Fruit fly (Drosophila melanogaster) whole organism, larva: ENCODE measurements around the gene CG13455.
A peak's percentile ranks its signal among the peaks of the same experiment; 100 is the strongest.

Source experiments
- noc ChIP-seq: fragments of 200-800 bp; sonication (Bioruptor generic); optimal IDR thresholded peaks from 3 replicates; lab custom pipeline; 2019; ENCODE audit warnings: missing biosample characterization, mild to moderate bottlenecking, missing genetic modification characterization, moderate library complexity

Gene CG13455

DNA sequence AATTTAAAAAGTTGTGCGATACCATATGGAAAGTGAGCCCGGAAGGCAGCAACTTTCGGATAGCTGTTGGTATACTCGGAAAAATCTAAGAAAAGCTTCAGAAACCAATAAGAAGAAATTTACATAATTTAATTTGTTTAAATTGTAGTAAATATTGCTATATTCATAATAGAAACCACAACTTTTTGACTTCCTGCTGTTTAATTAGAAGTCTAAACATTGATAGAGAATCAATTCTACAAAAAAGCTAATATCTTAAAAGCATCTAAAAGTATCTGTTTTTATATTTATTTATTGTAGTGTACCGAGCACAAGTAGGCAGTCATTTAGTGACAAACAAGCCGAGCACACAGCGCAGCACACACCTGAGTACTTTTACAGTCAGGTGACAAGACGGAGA, at the start of gene CG13455:
Gene CG13455 (plus strand): TSS at position 301 of the 400 bp plus-strand sequence.
- no peak for TF ChIP-seq noc (tag; lab: Kevin White, UChicago)

DNA sequence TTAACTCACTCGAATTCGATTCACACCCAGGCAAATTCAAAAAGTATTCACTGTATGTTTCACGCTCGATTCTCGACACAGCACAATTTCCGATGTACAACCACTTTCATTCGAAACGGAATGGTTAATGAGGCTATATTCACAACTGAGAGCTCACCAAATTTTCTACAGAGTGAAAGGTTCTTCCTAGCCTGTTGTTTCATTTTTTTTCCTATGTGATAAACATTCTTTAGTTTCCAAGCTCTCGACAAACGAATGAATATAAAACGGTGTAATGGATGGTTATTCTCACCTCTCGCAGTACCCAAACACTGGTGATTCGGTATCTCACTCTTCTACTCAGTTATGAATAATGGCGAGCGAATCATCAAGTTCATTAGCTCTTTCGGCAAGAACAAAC, 22.4 kb upstream of the CG13455 start, which contains the start of gene cocoon:
Gene cocoon (minus strand): TSS at position 101 of the 400 bp plus-strand sequence.
- TF ChIP-seq noc (tag; lab: Kevin White, UChicago), result no peak

DNA sequence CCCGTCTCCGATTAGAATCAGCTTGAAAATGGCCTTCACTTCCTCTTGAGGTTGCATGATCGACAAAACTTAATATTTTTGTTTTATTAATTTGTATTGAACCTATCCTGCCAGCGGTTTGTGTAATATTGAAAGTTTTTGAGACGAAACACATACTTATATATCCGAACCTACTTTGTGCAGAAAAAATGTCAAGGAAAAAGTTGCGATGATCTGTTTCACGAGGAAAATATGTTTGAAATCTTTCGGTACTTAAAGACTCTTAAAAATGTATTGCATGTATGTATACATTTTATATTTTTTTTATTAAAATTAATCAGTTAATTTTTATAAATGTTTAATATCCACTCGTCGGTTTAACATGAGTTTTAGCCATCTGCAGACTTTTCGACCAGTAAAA, 11.1 kb upstream of the CG13455 start, which contains the start of gene Ran-like:
Gene Ran-like (minus strand): TSS at position 101 of the 400 bp plus-strand sequence.
- TF ChIP-seq noc (tag; lab: Kevin White, UChicago), result no peak

DNA sequence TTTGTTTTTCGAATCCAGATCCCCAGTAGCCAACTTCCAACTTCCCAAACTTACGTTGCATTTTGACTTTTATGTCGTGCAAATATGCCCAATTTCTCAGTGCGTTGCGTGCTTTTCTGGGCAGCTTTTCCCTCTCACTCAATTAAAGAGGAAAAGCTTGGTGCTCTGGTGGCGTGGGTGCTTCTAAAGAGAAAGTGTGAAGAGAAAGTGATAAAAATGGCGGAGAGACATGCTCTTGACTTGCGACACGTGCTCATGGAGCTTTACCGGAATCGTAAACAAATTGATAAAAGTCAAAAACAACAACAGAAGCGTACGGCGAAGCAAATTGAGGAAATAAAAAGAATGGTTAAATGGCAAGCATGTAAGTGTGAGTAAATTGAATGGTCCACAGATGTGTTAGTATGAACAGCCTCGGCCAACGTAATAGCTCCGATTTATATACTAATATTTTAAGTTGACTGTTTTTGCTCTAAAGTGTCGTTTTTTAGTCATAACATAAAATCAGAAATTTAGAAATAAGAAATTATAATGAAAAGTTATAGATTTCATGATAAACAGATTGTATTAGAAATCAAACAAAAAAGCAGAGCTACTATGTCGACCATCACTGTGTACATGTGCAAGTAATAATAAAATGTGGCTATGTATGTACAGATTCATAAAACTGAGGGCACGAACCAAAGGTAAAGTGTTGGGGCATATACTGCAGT, 2.3 kb upstream of the CG13455 start:
- TF ChIP-seq noc (tag; lab: Kevin White, UChicago), result no peak

DNA sequence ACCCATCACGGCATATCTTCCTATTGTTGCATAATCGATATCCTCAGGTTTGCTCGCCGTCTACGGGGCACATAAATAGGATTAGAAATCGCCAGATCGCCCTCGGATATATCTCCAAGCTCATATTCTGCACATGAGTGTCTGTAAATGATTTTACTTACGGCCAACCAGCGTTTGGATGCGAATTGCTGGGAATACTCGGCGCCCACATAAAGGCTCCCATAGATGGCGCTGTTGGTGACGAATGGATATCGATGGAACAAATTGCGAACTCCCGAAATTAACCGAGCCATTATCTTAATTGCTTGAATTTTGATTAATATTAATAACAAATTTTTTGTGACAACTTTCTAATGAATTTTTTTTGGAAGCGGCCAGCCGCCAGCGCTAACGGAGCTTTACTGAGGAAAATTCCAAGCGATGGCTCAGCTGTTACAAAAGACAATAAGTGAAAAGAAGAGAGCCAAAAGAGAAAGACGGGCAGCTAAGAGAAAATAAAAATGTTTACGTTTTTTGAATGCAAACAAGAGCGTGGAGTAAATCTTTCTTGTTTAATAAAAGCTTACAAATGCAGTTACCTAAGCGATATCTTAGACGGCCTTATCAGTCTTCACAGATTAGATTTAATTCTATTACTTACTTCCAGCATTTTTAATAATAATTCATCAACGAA, 1.6 kb upstream of the CG13455 start:
- TF ChIP-seq noc (tag; lab: Kevin White, UChicago), result no peak

DNA sequence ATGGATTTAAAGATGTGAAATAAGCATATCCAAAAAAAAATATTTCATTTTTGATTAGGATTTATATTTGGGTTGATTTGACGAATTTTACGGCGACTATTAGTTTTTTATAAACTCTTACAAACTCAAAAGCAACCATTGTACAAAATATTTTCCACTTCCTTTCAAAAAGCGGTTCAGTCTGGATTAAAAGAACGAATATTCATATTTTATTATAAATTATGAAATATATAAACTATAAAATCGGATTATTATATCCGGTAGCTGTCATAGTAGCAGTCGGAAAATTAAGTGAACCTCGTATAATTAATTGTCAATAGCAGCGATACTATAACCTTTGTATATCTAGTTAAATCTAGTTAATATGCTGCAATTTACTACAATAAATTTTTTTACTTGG, 925 bp upstream of the CG13455 start, which contains the start of gene CG12355:
Gene CG12355 (minus strand): TSS at position 101 of the 400 bp plus-strand sequence.
- TF ChIP-seq noc (tag; lab: Kevin White, UChicago), result no peak

DNA sequence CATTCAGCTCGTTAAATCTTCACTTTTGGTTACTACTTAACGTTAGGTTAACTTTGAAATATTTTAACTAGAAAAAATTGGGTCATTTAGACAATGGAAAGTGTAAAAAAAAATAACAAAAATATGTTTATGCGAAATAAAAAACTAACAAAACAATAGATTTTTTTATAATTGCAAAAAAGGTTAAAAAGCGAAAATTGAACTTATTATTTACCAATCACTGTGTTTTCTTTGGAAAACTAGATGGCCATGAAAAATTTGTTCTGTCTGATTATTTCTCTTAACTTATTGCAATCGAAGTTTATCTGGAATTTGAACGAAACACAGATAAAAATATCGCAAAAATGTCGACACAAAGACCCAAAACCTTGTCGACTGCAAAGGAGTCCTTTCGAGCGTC, 1.5 kb downstream of the CG13455 start, which contains the start of gene CG7276:
Gene CG7276 (plus strand): TSS at position 301 of the 400 bp plus-strand sequence.
- TF ChIP-seq noc (tag; lab: Kevin White, UChicago), result no peak

DNA sequence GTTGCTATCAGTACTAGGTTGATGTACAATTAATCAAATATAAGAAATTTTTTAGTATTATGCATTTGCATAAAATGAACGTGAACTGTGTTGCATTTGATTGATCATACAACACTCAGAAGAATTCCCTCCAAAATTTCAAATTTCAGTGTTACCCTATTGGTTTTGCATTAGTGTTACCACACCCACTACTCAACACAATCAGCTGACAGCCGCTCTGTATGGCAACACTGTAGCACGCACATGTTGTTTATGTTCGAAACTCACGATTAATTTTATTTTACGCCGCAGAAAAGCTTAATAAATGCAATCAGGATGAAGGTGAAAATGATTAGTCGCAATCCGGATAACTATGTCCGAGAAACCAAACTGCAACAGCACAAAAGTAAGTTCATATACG, 2.4 kb downstream of the CG13455 start, which contains the start of gene CG7275:
Gene CG7275 (plus strand): TSS at position 215 of the 400 bp plus-strand sequence.
- no peak for TF ChIP-seq noc (tag; lab: Kevin White, UChicago)

DNA sequence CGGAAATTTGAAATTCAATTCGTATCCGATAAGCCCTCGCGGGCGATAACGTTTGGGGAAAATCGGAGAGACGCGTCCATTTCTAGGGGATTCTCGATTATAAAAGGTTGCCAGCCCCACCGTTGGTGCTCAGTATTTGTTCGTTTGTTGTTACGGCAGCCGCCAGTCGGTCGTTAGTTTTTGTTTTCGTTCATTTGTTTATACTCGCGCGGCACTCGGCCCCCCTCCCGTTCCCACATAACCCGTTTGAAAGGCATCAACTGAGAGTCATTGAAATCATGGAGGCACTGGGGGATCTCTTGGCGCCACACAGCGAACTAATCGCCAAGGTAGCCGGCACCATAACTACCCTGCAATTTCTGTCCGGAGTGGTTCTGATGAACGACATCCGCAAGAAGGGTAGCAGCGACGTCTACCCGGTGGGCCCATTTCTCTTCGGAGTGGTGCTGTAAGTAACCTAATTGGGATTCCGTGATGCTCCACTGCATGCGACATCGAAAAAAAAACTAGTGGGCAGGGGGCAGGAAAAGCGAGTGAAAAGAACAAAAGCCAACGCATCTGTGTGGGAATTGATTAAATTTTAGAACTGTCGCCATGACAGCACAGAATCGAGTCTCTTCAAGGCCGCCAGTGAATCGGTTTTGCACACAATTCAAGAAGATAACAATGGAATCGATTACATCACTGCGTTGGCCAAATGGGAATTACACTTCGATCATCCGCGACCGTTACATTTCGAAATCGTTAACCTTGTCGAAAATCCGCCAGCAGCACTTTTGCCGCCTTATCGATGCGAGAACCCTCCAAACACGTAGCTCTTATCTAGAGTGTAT, 4.7 kb downstream of the CG13455 start, which contains the start of gene CG7272:
Gene CG7272 (plus strand): TSS at position 126 of the 833 bp plus-strand sequence.
- TF ChIP-seq noc (tag; lab: Kevin White, UChicago), result peak; percentile 12

DNA sequence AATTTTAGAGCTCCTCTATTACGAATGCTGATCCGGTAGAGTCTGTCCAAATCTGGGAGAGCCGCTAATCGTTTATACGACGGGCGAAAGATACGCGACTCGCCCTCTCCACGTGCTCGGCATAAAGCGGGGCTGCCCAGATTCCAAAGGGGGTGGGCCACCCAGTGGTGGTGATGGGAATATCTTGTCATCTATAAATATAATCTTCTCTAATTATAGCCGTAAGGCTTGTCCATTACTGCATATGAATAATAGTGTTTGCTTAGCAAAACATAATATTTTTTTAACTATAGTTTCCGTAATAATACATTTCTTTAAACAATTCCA, 5.2 kb downstream of the CG13455 start:
- peak; percentile 9 for TF ChIP-seq noc (tag; lab: Kevin White, UChicago)

DNA sequence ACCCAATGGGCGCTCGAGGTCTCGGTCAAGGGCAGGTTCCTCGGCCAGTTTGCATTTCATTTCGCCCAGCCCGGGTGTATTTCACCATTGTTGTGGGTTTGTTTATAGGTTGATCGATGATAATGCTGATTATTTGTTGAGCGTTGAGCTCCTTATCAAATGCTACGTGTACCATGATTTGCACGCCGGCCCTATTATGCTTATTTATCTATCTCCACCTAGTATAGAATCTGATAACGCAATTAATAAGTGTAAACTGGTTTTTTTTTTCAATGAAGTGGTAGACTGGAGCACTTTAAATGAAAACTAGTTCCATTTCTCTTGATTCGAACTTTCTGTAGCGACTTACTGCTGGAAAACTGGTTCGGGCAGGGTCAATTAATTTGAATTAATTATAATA, 5.9 kb downstream of the CG13455 start:
- TF ChIP-seq noc (tag; lab: Kevin White, UChicago), result no peak

DNA sequence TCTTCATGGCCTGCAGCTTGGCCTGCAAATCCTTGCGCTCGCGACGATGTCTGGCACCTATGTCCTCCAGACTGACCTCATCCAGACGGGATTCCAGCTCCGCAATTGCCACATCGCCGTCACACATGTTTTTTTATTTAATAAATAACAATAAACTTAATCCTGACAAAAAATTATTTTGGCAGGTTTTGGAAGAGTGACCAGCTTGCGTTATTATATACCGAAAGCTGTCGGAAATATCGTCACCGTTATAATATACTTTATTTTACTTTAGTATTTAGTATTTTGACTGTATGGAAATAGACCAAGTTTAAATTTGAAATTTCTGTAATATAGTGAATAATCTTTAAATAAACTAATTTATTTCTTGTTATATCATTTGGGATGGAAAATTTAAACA, 8.3 kb downstream of the CG13455 start, which contains the start of gene CG7857:
Gene CG7857 (minus strand): TSS at position 208 of the 400 bp plus-strand sequence.
- TF ChIP-seq noc (tag; lab: Kevin White, UChicago), result no peak

DNA sequence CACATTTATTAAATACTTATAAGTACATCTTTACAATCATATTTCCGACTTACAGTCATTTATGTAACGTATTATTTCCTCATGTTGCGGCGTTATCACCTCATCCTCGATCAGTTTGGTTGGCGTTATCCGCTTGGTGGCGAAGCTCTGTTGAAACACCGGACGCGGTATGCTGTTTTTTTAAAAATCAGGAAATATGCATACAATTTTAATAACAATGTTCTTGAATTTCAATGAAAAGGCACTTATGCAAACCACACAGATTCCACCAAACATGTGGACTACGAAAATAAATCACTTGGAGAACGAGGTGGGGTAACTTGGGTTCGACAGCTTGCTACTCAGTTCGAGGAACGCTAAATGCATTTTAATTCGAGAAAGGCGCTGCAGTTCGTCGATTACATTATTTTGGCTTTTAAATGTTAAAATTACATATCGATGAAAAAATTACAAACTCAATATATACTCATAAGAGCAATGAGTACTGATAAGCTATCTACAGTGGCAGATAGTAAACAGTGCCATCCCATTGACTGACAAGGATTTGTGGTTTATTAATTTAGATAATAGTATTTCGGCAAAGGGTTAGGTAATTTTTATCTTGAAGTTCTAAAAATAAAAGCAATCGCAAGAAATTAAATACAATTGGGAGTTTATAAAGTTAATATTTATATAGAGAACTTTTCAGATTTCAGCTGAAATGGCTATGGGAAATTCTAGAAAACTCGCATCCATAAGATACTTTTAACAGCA, 10.0 kb downstream of the CG13455 start:
- TF ChIP-seq noc (tag; lab: Kevin White, UChicago), result no peak

DNA sequence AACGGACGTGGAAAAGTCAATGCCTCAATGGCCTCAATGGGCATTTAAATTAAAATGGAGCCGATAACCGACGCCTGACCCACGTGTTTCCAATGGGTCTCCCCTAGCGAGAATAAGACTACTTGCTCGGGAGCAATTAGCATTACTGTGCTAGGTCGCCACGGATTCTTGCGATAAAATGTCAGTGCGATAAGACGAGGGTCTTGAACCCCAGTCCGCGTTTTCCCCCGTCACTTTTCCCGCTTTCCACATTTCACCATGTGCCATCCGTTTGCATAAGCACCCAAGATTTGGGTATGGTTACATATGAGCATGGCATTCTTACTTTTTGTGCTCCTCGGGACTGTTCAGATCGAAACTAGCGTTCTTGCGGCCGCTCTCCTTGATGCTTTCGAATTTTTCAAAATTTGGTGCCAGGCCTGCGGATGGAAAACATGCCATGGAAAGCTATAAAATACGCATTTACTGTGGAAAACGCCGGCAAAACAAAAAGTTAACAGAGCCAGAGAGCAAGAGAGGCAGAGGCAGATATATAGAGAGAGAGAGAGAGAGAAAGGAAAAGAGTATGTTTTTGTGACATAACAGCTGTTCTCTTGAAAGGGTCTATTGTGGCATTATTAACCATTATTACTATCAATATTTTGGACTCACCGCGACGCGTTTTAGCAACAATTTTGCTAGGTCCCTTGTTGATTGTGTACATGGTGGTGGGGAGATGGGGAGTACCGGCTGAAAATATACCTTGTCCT, 10.9 kb downstream of the CG13455 start:
- TF ChIP-seq noc (tag; lab: Kevin White, UChicago), result no peak
